Worm (Caenorhabditis elegans) whole organism, young adult: ENCODE measurements around the gene C02B10.3.
"Not testable (repeated sequence)": the region's sequence is repeated elsewhere in the genome, so short reads cannot be mapped to it uniquely, and the experiment has no call there.

Source experiments
- B0035.1 ChIP-seq: sonication (generic microtip); optimal IDR thresholded peaks from 2 replicates; lab custom pipeline; 2016; ENCODE audit warnings: missing genetic modification characterization, mild to moderate bottlenecking, missing compliant biosample characterization, missing genotype, missing genetic modification reagents
- B0336.3 ChIP-seq: fragments of 200-800 bp; sonication (Bioruptor generic); IDR thresholded peaks from 2 replicates; pipeline ENCODE4 v1.3.6; 2022; ENCODE audit warnings: missing genetic modification characterization, missing compliant biosample characterization
- D2030.7 ChIP-seq: fragments of 200-800 bp; sonication (Bioruptor generic); IDR thresholded peaks from 2 replicates; pipeline ENCODE4 v1.3.6; 2022; ENCODE audit warnings: missing genetic modification reagents, missing genetic modification characterization, missing compliant biosample characterization
- F33H1.4 ChIP-seq: fragments of 200-800 bp; sonication (Bioruptor generic); IDR thresholded peaks from 2 replicates; pipeline ENCODE4 v1.3.6; 2022; ENCODE audit warnings: missing genetic modification reagents, missing genetic modification characterization, missing compliant biosample characterization
- F49E8.2 ChIP-seq: sonication (generic microtip); optimal IDR thresholded peaks from 3 replicates; lab custom pipeline; 2017; ENCODE audit warnings: missing genetic modification characterization, mild to moderate bottlenecking, missing compliant biosample characterization, antibody characterized with exemption, moderate library complexity; ENCODE audit not compliant: insufficient read depth
- T26A5.8 ChIP-seq: sonication (generic microtip); optimal IDR thresholded peaks from 2 replicates; lab custom pipeline; 2016; ENCODE audit warnings: missing genetic modification characterization, missing compliant biosample characterization
- Y53G8AR.9 ChIP-seq: fragments of 200-800 bp; sonication (Bioruptor generic); conservative IDR thresholded peaks from 2 replicates; pipeline ENCODE4 v1.3.6; 2022; ENCODE audit warnings: missing genetic modification reagents, missing genetic modification characterization, missing compliant biosample characterization
- Y56A3A.18 ChIP-seq: fragments of 200-800 bp; sonication (Bioruptor generic); IDR thresholded peaks from 2 replicates; pipeline ENCODE4 v1.3.6; 2022; ENCODE audit warnings: missing genetic modification reagents, missing genetic modification characterization, missing compliant biosample characterization
- ZK185.1 ChIP-seq: sonication (generic microtip); optimal IDR thresholded peaks from 2 replicates; lab custom pipeline; 2016; ENCODE audit warnings: mild to moderate bottlenecking, missing genetic modification characterization, missing compliant biosample characterization; ENCODE audit not compliant: poor library complexity, severe bottlenecking
- akir-1 ChIP-seq: fragments of 200-800 bp; sonication (Bioruptor generic); optimal IDR thresholded peaks from 2 replicates; lab custom pipeline; 2018; ENCODE audit warnings: mild to moderate bottlenecking, missing genetic modification characterization, moderate library complexity, missing compliant biosample characterization
- attf-5 ChIP-seq: fragments of 200-800 bp; sonication (Bioruptor generic); optimal IDR thresholded peaks from 2 replicates; lab custom pipeline; 2018; ENCODE audit warnings: mild to moderate bottlenecking, missing genetic modification characterization, missing compliant biosample characterization
- attf-6 ChIP-seq: fragments of 200-800 bp; sonication (Bioruptor generic); IDR thresholded peaks from 2 replicates; pipeline ENCODE4 v1.3.6; 2022; ENCODE audit warnings: missing genetic modification reagents, missing genetic modification characterization, missing compliant biosample characterization
- cebp-1 ChIP-seq, 2 experiments: fragments of 200-800 bp in 1 of 2; sonication (Bioruptor generic) in 1 of 2; sonication (generic microtip) in 1 of 2; IDR thresholded peaks in 1 of 2; optimal IDR thresholded peaks in 1 of 2; 2 replicates each; pipeline versions ENCODE4 v1.3.6 to Lab custom; 2017 to 2022; ENCODE audit warnings: missing compliant biosample characterization in 2 of 2, missing genetic modification characterization in 2 of 2, mild to moderate bottlenecking in 1 of 2, missing genetic modification reagents in 1 of 2, moderate library complexity in 1 of 2
- ceh-100 ChIP-seq: fragments of 200-800 bp; sonication (Bioruptor generic); IDR thresholded peaks from 2 replicates; pipeline ENCODE4 v1.3.6; 2022; ENCODE audit warnings: missing genetic modification reagents, missing genetic modification characterization, missing compliant biosample characterization
- ceh-27 ChIP-seq: fragments of 200-800 bp; sonication (Bioruptor generic); optimal IDR thresholded peaks from 2 replicates; lab custom pipeline; 2018; ENCODE audit warnings: mild to moderate bottlenecking, missing genetic modification characterization, moderate library complexity, missing compliant biosample characterization
- ceh-91 ChIP-seq: fragments of 200-800 bp; sonication (Bioruptor generic); IDR thresholded peaks from 2 replicates; pipeline ENCODE4 v1.3.6; 2022; ENCODE audit warnings: missing genetic modification reagents, missing genetic modification characterization, missing compliant biosample characterization
- dox-1 ChIP-seq: fragments of 200-800 bp; sonication (Bioruptor generic); IDR thresholded peaks from 2 replicates; pipeline ENCODE4 v1.3.6; 2022; ENCODE audit warnings: missing genetic modification reagents, missing genetic modification characterization, missing compliant biosample characterization
- dpff-1 ChIP-seq: sonication (generic microtip); optimal IDR thresholded peaks from 2 replicates; lab custom pipeline; 2017; ENCODE audit warnings: mild to moderate bottlenecking, missing genetic modification characterization, missing compliant biosample characterization
- egl-44 ChIP-seq: fragments of 200-800 bp; sonication (Bioruptor generic); IDR thresholded peaks from 2 replicates; pipeline ENCODE4 v1.3.6; 2022; ENCODE audit warnings: missing genetic modification reagents, missing genetic modification characterization, missing compliant biosample characterization
- egrh-3 ChIP-seq: fragments of 200-800 bp; sonication (Bioruptor generic); IDR thresholded peaks from 2 replicates; pipeline ENCODE4 v1.3.6; 2022; ENCODE audit warnings: missing genetic modification reagents, missing genetic modification characterization, missing compliant biosample characterization
- ekl-4 ChIP-seq: fragments of 200-800 bp; sonication (Bioruptor generic); IDR thresholded peaks from 2 replicates; pipeline ENCODE4 v1.3.6; 2022; ENCODE audit warnings: missing genetic modification reagents, missing genetic modification characterization, missing compliant biosample characterization
- him-1 ChIP-seq: sonication (generic microtip); optimal IDR thresholded peaks from 2 replicates; lab custom pipeline; 2016; ENCODE audit warnings: missing genotype, missing genetic modification reagents, missing genetic modification characterization, missing compliant biosample characterization
- hmg-1.2 ChIP-seq: fragments of 200-800 bp; sonication (Bioruptor generic); IDR thresholded peaks from 2 replicates; pipeline ENCODE4 v1.3.6; 2022; ENCODE audit warnings: missing genetic modification reagents, missing genetic modification characterization, missing compliant biosample characterization
- hsf-1 ChIP-seq: fragments of 200-800 bp; sonication (Bioruptor generic); IDR thresholded peaks from 2 replicates; pipeline ENCODE4 v1.3.6; 2022; ENCODE audit warnings: missing genetic modification reagents, missing genetic modification characterization, missing compliant biosample characterization
- let-526 ChIP-seq: fragments of 200-800 bp; sonication (Bioruptor generic); IDR thresholded peaks from 2 replicates; pipeline ENCODE4 v1.3.6; 2022; ENCODE audit warnings: missing genetic modification reagents, missing genetic modification characterization, missing compliant biosample characterization
- let-607 ChIP-seq, 2 experiments: fragments of 200-800 bp in 1 of 2; sonication (Bioruptor generic) in 1 of 2; sonication (generic microtip) in 1 of 2; optimal IDR thresholded peaks; 2 replicates each; lab custom pipeline; 2016 to 2018; ENCODE audit warnings: mild to moderate bottlenecking in 2 of 2, missing compliant biosample characterization in 2 of 2, missing genetic modification characterization in 2 of 2, moderate library complexity in 2 of 2, missing genotype in 1 of 2
- lin-35 ChIP-seq, 3 experiments: fragments of 150-350 bp in 2 of 3; sonication (generic microtip) in 1 of 3; optimal IDR thresholded peaks; 2 replicates each; lab custom pipeline; 2014 to 2018; ENCODE audit warnings: missing biosample characterization in 3 of 3, missing genetic modification characterization in 3 of 3, missing genetic modification reagents in 3 of 3
- lin-54 ChIP-seq: fragments of 200-800 bp; sonication (Bioruptor generic); optimal IDR thresholded peaks from 2 replicates; lab custom pipeline; 2018; ENCODE audit warnings: mild to moderate bottlenecking, missing genetic modification characterization, missing compliant biosample characterization
- lsl-1 ChIP-seq: fragments of 200-800 bp; sonication (Bioruptor generic); optimal IDR thresholded peaks from 2 replicates; lab custom pipeline; 2018; ENCODE audit warnings: mild to moderate bottlenecking, missing genetic modification characterization, moderate library complexity, missing compliant biosample characterization
- madf-3 ChIP-seq: fragments of 200-800 bp; sonication (Bioruptor generic); IDR thresholded peaks from 2 replicates; pipeline ENCODE4 v1.3.6; 2022; ENCODE audit warnings: missing genetic modification reagents, missing genetic modification characterization, missing compliant biosample characterization
- madf-6 ChIP-seq: fragments of 200-800 bp; sonication (Bioruptor generic); IDR thresholded peaks from 2 replicates; pipeline ENCODE4 v1.3.6; 2022; ENCODE audit warnings: missing genetic modification reagents, missing genetic modification characterization, missing compliant biosample characterization
- mcd-1 ChIP-seq: fragments of 200-800 bp; sonication (Bioruptor generic); IDR thresholded peaks from 2 replicates; pipeline ENCODE4 v1.3.6; 2022; ENCODE audit warnings: missing genetic modification reagents, missing genetic modification characterization, missing compliant biosample characterization
- nfyb-1 ChIP-seq: fragments of 200-800 bp; sonication (Bioruptor generic); IDR thresholded peaks from 2 replicates; pipeline ENCODE4 v1.3.6; 2022; ENCODE audit warnings: missing genetic modification reagents, missing genetic modification characterization, missing compliant biosample characterization
- nhr-80 ChIP-seq: sonication (generic microtip); optimal IDR thresholded peaks from 2 replicates; lab custom pipeline; 2016; ENCODE audit warnings: missing genetic modification characterization, missing compliant biosample characterization
- rcor-1 ChIP-seq: fragments of 200-800 bp; sonication (Bioruptor generic); IDR thresholded peaks from 2 replicates; pipeline ENCODE4 v1.3.6; 2022; ENCODE audit warnings: missing genetic modification reagents, missing genetic modification characterization, missing compliant biosample characterization
- snpc-1.1 ChIP-seq: sonication (generic microtip); optimal IDR thresholded peaks from 2 replicates; lab custom pipeline; 2017; ENCODE audit warnings: missing genetic modification characterization, mild to moderate bottlenecking, missing compliant biosample characterization, antibody characterized with exemption, moderate library complexity, missing genotype, missing genetic modification reagents; ENCODE audit not compliant: insufficient read depth
- snpc-3.4 ChIP-seq: sonication (generic microtip); optimal IDR thresholded peaks from 2 replicates; lab custom pipeline; 2017; ENCODE audit warnings: missing genetic modification characterization, mild to moderate bottlenecking, missing compliant biosample characterization, antibody characterized with exemption, moderate library complexity, missing genotype, missing genetic modification reagents
- snpc-4 ChIP-seq, 5 experiments: fragments of 150-350 bp in 1 of 5; sonication (generic microtip) in 4 of 5; optimal IDR thresholded peaks; 2 replicates each; lab custom pipeline; 2014 to 2018; ENCODE audit warnings: missing genetic modification characterization in 5 of 5, missing biosample characterization in 3 of 5, antibody characterized with exemption in 2 of 5, mild to moderate bottlenecking in 2 of 5, missing compliant biosample characterization in 2 of 5, missing genotype in 2 of 5, moderate library complexity in 2 of 5, missing genetic modification reagents in 1 of 5
- zfh-2 ChIP-seq: fragments of 200-800 bp; sonication (Bioruptor generic); conservative IDR thresholded peaks from 2 replicates; pipeline ENCODE4 v1.3.6; 2022; ENCODE audit warnings: missing genetic modification reagents, missing genetic modification characterization, missing compliant biosample characterization
- ztf-18 ChIP-seq: sonication (generic microtip); optimal IDR thresholded peaks from 2 replicates; lab custom pipeline; 2016; ENCODE audit warnings: missing genotype, mild to moderate bottlenecking, missing genetic modification characterization, missing compliant biosample characterization
- ztf-28 ChIP-seq: fragments of 200-800 bp; sonication (Bioruptor generic); IDR thresholded peaks from 2 replicates; pipeline ENCODE4 v1.3.6; 2022; ENCODE audit warnings: missing genetic modification reagents, missing genetic modification characterization, missing compliant biosample characterization

Gene C02B10.3

ce11 chrIV:5089795-5090528, 13.1 kb downstream of the C02B10.3 start:
- TF ChIP-seq nhr-80 = peak; percentile 61
- peak; percentile 54; the same call in 1 of the 2 replicates for TF ChIP-seq dox-1 (GFP tag; lab: Robert Waterston, UW)
- TF ChIP-seq B0336.3 (GFP tag; lab: Robert Waterston, UW) = peak; percentile 43; the same call in 1 of the 2 replicates
- TF ChIP-seq ztf-18 = peak; percentile 15
- 0 out of 2 replicates have a peak, but pooled peaks have one; percentile 58 for TF ChIP-seq attf-6 (GFP tag; lab: Robert Waterston, UW)
- peak; percentile 61 for TF ChIP-seq lsl-1 (GFP tag; lab: Kevin White, UChicago)
- TF ChIP-seq cebp-1 (GFP tag; IDR thresholded peaks at IDR 0.05; lab: Robert Waterston, UW) = not testable (repeated sequence)
- TF ChIP-seq cebp-1 (tag; optimal IDR thresholded peaks at IDR 0.05; lab: Kevin White, UChicago) = peak; percentile 18
- peak; percentile 26 for TF ChIP-seq snpc-3.4
- TF ChIP-seq ceh-100 (GFP tag; lab: Robert Waterston, UW) = peak; percentile 87
- 0 out of 2 replicates have a peak, but pooled peaks have one; percentile 13 for TF ChIP-seq Y53G8AR.9 (GFP tag; lab: Robert Waterston, UW)
- TF ChIP-seq madf-3 = 0 out of 2 replicates have a peak, but pooled peaks have one; percentile 8
- TF ChIP-seq mcd-1 (GFP tag; lab: Robert Waterston, UW) = peak; percentile 82
- peak; percentile 55; the same call in 1 of the 2 replicates for TF ChIP-seq D2030.7 (GFP tag; lab: Robert Waterston, UW)
- TF ChIP-seq ZK185.1 = peak; percentile 14
- 0 out of 2 replicates have a peak, but pooled peaks have one; percentile 49 for TF ChIP-seq ekl-4
- 0 out of 2 replicates have a peak, but pooled peaks have one; percentile 31 for TF ChIP-seq ztf-28 (GFP tag; lab: Robert Waterston, UW)
- 0 out of 2 replicates have a peak, but pooled peaks have one; percentile 10 for TF ChIP-seq egl-44 (GFP tag; lab: Robert Waterston, UW)
- TF ChIP-seq rcor-1 (GFP tag; lab: Robert Waterston, UW) = peak; percentile 27; the same call in 1 of the 2 replicates
- peak; percentile 61; the same call in 1 of the 2 replicates for TF ChIP-seq madf-6 (GFP tag; lab: Robert Waterston, UW)
- TF ChIP-seq hmg-1.2 = peak; percentile 28; the same call in 1 of the 2 replicates
- TF ChIP-seq hsf-1 = 0 out of 2 replicates have a peak, but pooled peaks have one; percentile 38
- peak; percentile 16 for TF ChIP-seq lin-54
- TF ChIP-seq ceh-91 (GFP tag; lab: Robert Waterston, UW) = peak; percentile 44; the same call in 1 of the 2 replicates
- TF ChIP-seq F33H1.4 (GFP tag; lab: Robert Waterston, UW) = peak; percentile 30
- TF ChIP-seq F49E8.2 = peak; percentile 81
- peak; percentile 30 for TF ChIP-seq snpc-4 (GFP tag; optimal IDR thresholded peaks at IDR 0.05; lab: Kevin White, UChicago)
- peak in 3 of 4 experiments; percentile 14 to 85 (median 81) for TF ChIP-seq snpc-4 (tag; optimal IDR thresholded peaks at IDR 0.05; lab: Kevin White, UChicago)
- TF ChIP-seq snpc-1.1 (tag; lab: Kevin White, UChicago) = peak; percentile 12
- TF ChIP-seq egrh-3 (GFP tag; lab: Robert Waterston, UW) = peak; percentile 29; the same call in 1 of the 2 replicates

DNA sequence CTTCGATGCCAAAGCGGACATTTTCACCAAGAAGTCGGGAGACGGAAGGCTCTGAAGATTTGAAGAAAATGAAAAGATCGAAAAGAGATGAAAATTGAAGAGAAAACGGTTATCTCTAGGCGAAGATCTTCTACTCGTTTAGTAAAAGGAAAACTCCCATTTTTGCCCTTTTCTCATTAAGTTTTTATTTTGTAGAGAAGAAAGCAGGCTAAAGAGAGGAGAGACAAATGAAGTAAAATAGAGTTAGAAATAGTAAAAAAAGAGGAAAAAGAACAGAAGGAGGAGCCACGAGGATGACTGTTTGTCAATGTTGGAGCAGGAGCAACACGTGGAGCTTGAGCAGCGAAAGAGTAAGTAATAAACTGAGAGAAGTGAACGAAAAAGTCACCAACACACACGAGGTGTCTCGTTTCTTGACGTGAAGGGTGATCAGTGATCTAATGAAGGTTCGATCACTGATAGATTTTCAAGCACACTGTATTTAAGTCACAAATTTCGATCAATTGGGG, 14.2 kb downstream of the C02B10.3 start, which contains the start of gene ivd-1:
TSS of gene ivd-1 (minus strand) at position 51 of the 509 bp plus-strand sequence.
- TF ChIP-seq egl-44 (GFP tag; lab: Robert Waterston, UW) = 0 out of 2 replicates have a peak, but pooled peaks have one; percentile 37
- no peak for TF ChIP-seq dpff-1 (tag; lab: Kevin White, UChicago)
- no peak for TF ChIP-seq him-1 (tag; lab: Kevin White, UChicago)
- TF ChIP-seq Y56A3A.18 (GFP tag; lab: Robert Waterston, UW) = no peak
- TF ChIP-seq nfyb-1 (GFP tag; lab: Robert Waterston, UW) = no peak
- no peak for TF ChIP-seq let-526
- TF ChIP-seq akir-1 (GFP tag; lab: Kevin White, UChicago) = no peak
- peak; percentile 48 for TF ChIP-seq ZK185.1
- TF ChIP-seq attf-5 (GFP tag; lab: Kevin White, UChicago) = peak; percentile 7
- TF ChIP-seq T26A5.8 (tag; lab: Kevin White, UChicago) = no peak
- TF ChIP-seq lsl-1 (GFP tag; lab: Kevin White, UChicago) = no peak
- peak; percentile 91 to 92 for TF ChIP-seq let-607 (tag; optimal IDR thresholded peaks at IDR 0.05; lab: Kevin White, UChicago)
- no peak for TF ChIP-seq ceh-27 (GFP tag; lab: Kevin White, UChicago)
- no peak for TF ChIP-seq ceh-91 (GFP tag; lab: Robert Waterston, UW)
- TF ChIP-seq lin-35 (GFP tag; optimal IDR thresholded peaks at IDR 0.05; lab: Kevin White, UChicago) = no peak
- TF ChIP-seq dox-1 (GFP tag; lab: Robert Waterston, UW) = peak; percentile 19; the same call in 1 of the 2 replicates
- TF ChIP-seq zfh-2 = no peak
- no peak for TF ChIP-seq B0035.1
- peak; percentile 85 for TF ChIP-seq nhr-80
- no peak for TF ChIP-seq cebp-1 (GFP tag; IDR thresholded peaks at IDR 0.05; lab: Robert Waterston, UW)
- TF ChIP-seq cebp-1 (tag; optimal IDR thresholded peaks at IDR 0.05; lab: Kevin White, UChicago) = peak; percentile 44
- TF ChIP-seq snpc-4 (GFP tag; optimal IDR thresholded peaks at IDR 0.05; lab: Kevin White, UChicago) = no peak
- no peak for TF ChIP-seq snpc-4 (tag; optimal IDR thresholded peaks at IDR 0.05; lab: Kevin White, UChicago)
